Worm (Caenorhabditis elegans): ENCODE results near the gene C10E2.1.

- TF ChIP-seq dao-5 (tag; optimal IDR thresholded peaks at IDR 0.05) (no peak), him-1 (tag; optimal IDR thresholded peaks at IDR 0.05) (no peak), W03F9.2 (tag; optimal IDR thresholded peaks at IDR 0.05) (no peak)
Observed at ce11 chrX:16807015-16807414, 44.4 kb downstream of the C10E2.1 start, which contains the start of gene mec-4.
